Fruit fly (Drosophila melanogaster): ENCODE results near the gene Eip78C.
A peak's percentile ranks its signal among the peaks of the same experiment; 100 is the strongest.

The Eip78C gene

DNA sequence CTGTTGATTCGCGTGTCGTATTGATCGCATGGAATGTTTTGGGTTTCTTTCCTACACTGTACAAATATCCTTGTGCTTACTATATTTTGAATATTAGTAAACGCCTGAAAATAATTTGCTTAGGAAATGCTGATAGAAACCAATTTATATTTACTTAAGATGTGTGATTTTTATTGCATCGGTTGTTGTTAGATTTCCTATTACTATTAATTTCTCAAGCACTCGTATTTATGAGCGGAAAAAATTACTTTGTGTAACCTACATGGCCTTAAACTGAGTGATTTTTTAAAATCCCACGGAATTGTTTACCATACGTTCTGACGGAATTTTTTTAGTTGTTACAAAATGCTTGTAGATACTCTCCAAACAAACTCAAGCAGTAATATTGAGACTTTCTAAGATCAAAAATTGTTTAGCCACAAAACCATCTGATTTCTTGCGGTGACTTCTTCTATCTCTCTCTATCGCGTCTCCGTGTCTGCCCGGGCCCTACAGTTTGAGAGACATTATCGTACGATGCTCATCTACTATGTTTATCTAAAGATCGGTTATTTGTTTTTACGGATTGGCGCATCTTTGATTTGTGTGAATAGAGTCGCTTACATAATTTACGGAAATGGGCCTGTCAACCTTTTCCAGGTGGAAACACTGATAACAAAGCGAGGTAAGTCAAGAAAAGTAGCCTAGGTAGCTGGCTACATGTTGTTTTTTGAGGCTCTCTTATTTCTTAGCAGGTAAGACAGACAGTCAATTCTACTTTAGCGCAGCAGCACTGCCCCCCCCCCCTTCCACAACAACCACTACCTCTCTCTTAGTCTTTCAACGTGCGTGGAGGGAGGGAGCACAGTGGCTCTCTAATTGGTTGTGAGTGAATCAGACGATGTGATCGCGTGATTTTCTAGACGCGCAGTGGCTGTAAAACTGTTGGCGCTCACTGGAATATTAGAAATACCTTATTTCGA lies 50.2 kb downstream of the Eip78C start (continued):
- no peak for TF ChIP-seq sens-2 (GFP tag; IDR thresholded peaks at IDR 0.05)
- peak; percentile 96 for TF ChIP-seq crol (GFP tag; IDR thresholded peaks at IDR 0.05)
- TF ChIP-seq br (optimal IDR thresholded peaks at IDR 0.05): no peak
- TF ChIP-seq CG9215 (GFP tag; IDR thresholded peaks at IDR 0.05): peak; percentile 53
- peak; percentile 29 for TF ChIP-seq sqz (GFP tag; optimal IDR thresholded peaks at IDR 0.05)
- TF ChIP-seq esg (GFP tag; conservative IDR thresholded peaks at IDR 0.05): peak; percentile 36
- peak; percentile 20 for TF ChIP-seq gcm (GFP tag; optimal IDR thresholded peaks at IDR 0.05)
- no peak for TF ChIP-seq Lpt (GFP tag; optimal IDR thresholded peaks at IDR 0.05)
- TF ChIP-seq zfh1 (GFP tag; IDR thresholded peaks at IDR 0.05): peak; percentile 34; the same call in 1 of the 3 replicates
- no peak for TF ChIP-seq Opbp (GFP tag; IDR thresholded peaks at IDR 0.05; ENCODE audit: partially characterized antibody)
- no peak for TF ChIP-seq Tbp (GFP tag; optimal IDR thresholded peaks at IDR 0.05)
- TF ChIP-seq CG10959 (GFP tag; IDR thresholded peaks at IDR 0.05): no peak; the same call in 1 of the 2 replicates
- TF ChIP-seq pb (GFP tag; optimal IDR thresholded peaks at IDR 0.05): peak; percentile 8
- peak; percentile 18 for TF ChIP-seq CG8089 (GFP tag; optimal IDR thresholded peaks at IDR 0.05)
- peak; percentile 24; the same call in 1 of the 3 replicates for TF ChIP-seq croc (GFP tag; conservative IDR thresholded peaks at IDR 0.05)
- no peak for TF ChIP-seq bowl (GFP tag; IDR thresholded peaks at IDR 0.05)
- peak; percentile 75 for TF ChIP-seq CG13775 (GFP tag; optimal IDR thresholded peaks at IDR 0.05)
- TF ChIP-seq CG12219 (GFP tag; optimal IDR thresholded peaks at IDR 0.05): peak; percentile 24
- peak; percentile 5 for TF ChIP-seq Bdp1 (GFP tag; optimal IDR thresholded peaks at IDR 0.05)
- peak; percentile 53 for TF ChIP-seq D19A (tag; optimal IDR thresholded peaks at IDR 0.05)
- TF ChIP-seq bcd (GFP tag; optimal IDR thresholded peaks at IDR 0.05): peak; percentile 66
- TF ChIP-seq aop (GFP tag; IDR thresholded peaks at IDR 0.05): no peak
- TF ChIP-seq eve (GFP tag; optimal IDR thresholded peaks at IDR 0.05): peak in 1 of 2 experiments; percentile 92
- TF ChIP-seq Poxn (GFP tag; IDR thresholded peaks at IDR 0.05): no peak
- TF ChIP-seq peb (GFP tag; IDR thresholded peaks at IDR 0.05): no peak
- no peak for TF ChIP-seq cas (GFP tag; IDR thresholded peaks at IDR 0.05)
- peak; percentile 40 for TF ChIP-seq ems (GFP tag; optimal IDR thresholded peaks at IDR 0.05)
- peak; percentile 66 for TF ChIP-seq CG18476 (GFP tag; optimal IDR thresholded peaks at IDR 0.05)
- no peak for TF ChIP-seq CG10321 (GFP tag; IDR thresholded peaks at IDR 0.05)
- 0 out of 3 replicates have a peak, but pooled peaks have one; percentile 10 for TF ChIP-seq ase (GFP tag; IDR thresholded peaks at IDR 0.05)
- TF ChIP-seq Fer3 (tag; optimal IDR thresholded peaks at IDR 0.05): peak; percentile 44
- TF ChIP-seq CG17912 (GFP tag; optimal IDR thresholded peaks at IDR 0.05): no peak
- no peak for TF ChIP-seq Oaz (GFP tag; IDR thresholded peaks at IDR 0.05)
- TF ChIP-seq CG3838 (GFP tag; optimal IDR thresholded peaks at IDR 0.05): peak; percentile 44
- peak; percentile 26; the same call in 1 of the 2 replicates for TF ChIP-seq CG13287 (GFP tag; IDR thresholded peaks at IDR 0.05; ENCODE audit: partially characterized antibody)
- TF ChIP-seq CG3847 (GFP tag; IDR thresholded peaks at IDR 0.05): peak; percentile 42; the same call in 1 of the 2 replicates
- peak; percentile 86 for TF ChIP-seq z (GFP tag; IDR thresholded peaks at IDR 0.05)
- TF ChIP-seq CG8290 (GFP tag; optimal IDR thresholded peaks at IDR 0.05): peak; percentile 18
- TF ChIP-seq CG8290 (tag; optimal IDR thresholded peaks at IDR 0.05): peak in 1 of 2 experiments; percentile 12
- peak; percentile 54 for TF ChIP-seq zfh2 (GFP tag; optimal IDR thresholded peaks at IDR 0.05)
- no peak; the same call in 1 of the 2 replicates for TF ChIP-seq CG10366 (GFP tag; IDR thresholded peaks at IDR 0.05)
- TF ChIP-seq BEAF-32 (GFP tag; optimal IDR thresholded peaks at IDR 0.05): peak; percentile 16
- peak; percentile 96 for TF ChIP-seq sens (GFP tag)
- TF ChIP-seq pum (GFP tag; optimal IDR thresholded peaks at IDR 0.05): peak; percentile 55
- peak; percentile 69 for TF ChIP-seq Hmx (GFP tag; optimal IDR thresholded peaks at IDR 0.05)
- TF ChIP-seq slou (GFP tag; optimal IDR thresholded peaks at IDR 0.05): no peak
- TF ChIP-seq nmo (GFP tag; optimal IDR thresholded peaks at IDR 0.05): peak; percentile 82
- TF ChIP-seq Eip74EF (GFP tag; optimal IDR thresholded peaks at IDR 0.05): peak in 1 of 2 experiments; percentile 11
- TF ChIP-seq GATAe (GFP tag; conservative IDR thresholded peaks at IDR 0.05): no peak
- TF ChIP-seq chinmo (GFP tag; IDR thresholded peaks at IDR 0.05; ENCODE audit: partially characterized antibody): 0 out of 4 replicates have a peak, but pooled peaks have one; percentile 39

Data from whole organism, embryonic.